Worm (Caenorhabditis elegans) whole organism, L2 larva: ENCODE measurements around the gene cup-14.

Experiments
- ama-1 ChIP-seq: fragments of 150-350 bp; optimal IDR thresholded peaks from 2 replicates; lab custom pipeline; 2018; ENCODE audit warnings: inconsistent platforms
- ceh-82 ChIP-seq: fragments of 150-350 bp; optimal IDR thresholded peaks from 2 replicates; lab custom pipeline; 2014; ENCODE audit warnings: missing biosample characterization, missing genetic modification characterization
- egl-27 ChIP-seq: sonication (generic microtip); optimal IDR thresholded peaks from 3 replicates; lab custom pipeline; 2017; ENCODE audit warnings: missing biosample characterization, missing genetic modification reagents, missing genetic modification characterization
- elt-1 ChIP-seq: fragments of 150-350 bp; optimal IDR thresholded peaks from 2 replicates; lab custom pipeline; 2014; ENCODE audit warnings: missing biosample characterization, missing genetic modification characterization
- fos-1 ChIP-seq: fragments of 150-350 bp; optimal IDR thresholded peaks from 2 replicates; lab custom pipeline; 2014; ENCODE audit warnings: missing biosample characterization, missing genetic modification characterization
- mdl-1 ChIP-seq, 2 experiments: fragments of 150-350 bp in 1 of 2; sonication (generic microtip) in 1 of 2; optimal IDR thresholded peaks; 2 replicates each; lab custom pipeline; 2017; ENCODE audit warnings: missing biosample characterization in 2 of 2, missing genetic modification characterization in 2 of 2
- nhr-11 ChIP-seq: fragments of 150-350 bp; optimal IDR thresholded peaks from 2 replicates; lab custom pipeline; 2014; ENCODE audit warnings: missing biosample characterization, missing genetic modification characterization
- unc-55 ChIP-seq: fragments of 150-350 bp; sonication (generic microtip); optimal IDR thresholded peaks from 3 replicates; lab custom pipeline; 2014; ENCODE audit warnings: missing biosample characterization, missing genetic modification reagents, missing genetic modification characterization
- ztf-4 ChIP-seq: fragments of 150-350 bp; optimal IDR thresholded peaks from 2 replicates; lab custom pipeline; 2014; ENCODE audit warnings: missing biosample characterization, missing genetic modification characterization

ce11 chrII:13855352-13855751 is 16.7 kb downstream of the cup-14 start:
- no peak for TF ChIP-seq ceh-82
- TF ChIP-seq ztf-4, result no peak
- no peak for TF ChIP-seq elt-1
- TF ChIP-seq unc-55, result no peak
- TF ChIP-seq fos-1 (tag; lab: Kevin White, UChicago), result no peak
- TF ChIP-seq ama-1 (lab: Kevin White, UChicago), result no peak
- TF ChIP-seq mdl-1 (tag; optimal IDR thresholded peaks at IDR 0.05; lab: Kevin White, UChicago), result no peak
- TF ChIP-seq nhr-11 (tag; lab: Kevin White, UChicago), result no peak
- TF ChIP-seq egl-27, result no peak
